Fruit fly (Drosophila melanogaster) whole organism, embryonic: ENCODE results near the gene Oscillin.

Source experiments
- Atf6 ChIP-seq: fragments of 200-800 bp; sonication (Bioruptor generic); IDR thresholded peaks from 2 replicates; pipeline ENCODE4 v1.3.6; 2022; ENCODE audit warnings: missing biosample characterization, missing genetic modification characterization
- Bgb ChIP-seq: fragments of 200-800 bp; sonication (Bioruptor generic); IDR thresholded peaks from 2 replicates; pipeline ENCODE4 v1.3.6; 2022; ENCODE audit warnings: missing biosample characterization, missing genetic modification characterization; ENCODE audit not compliant: partially characterized antibody
- Blimp-1 ChIP-seq: fragments of 200-800 bp; sonication (Bioruptor generic); optimal IDR thresholded peaks from 3 replicates; lab custom pipeline; 2018; ENCODE audit warnings: missing biosample characterization, missing genetic modification characterization, mild to moderate bottlenecking, moderate library complexity, missing genetic modification reagents
- CG10462 ChIP-seq: fragments of 200-800 bp; sonication (Bioruptor generic); optimal IDR thresholded peaks from 2 replicates; lab custom pipeline; 2016; ENCODE audit warnings: missing biosample characterization, missing genetic modification characterization
- CG10959 ChIP-seq: fragments of 200-800 bp; sonication (Bioruptor generic); IDR thresholded peaks from 2 replicates; pipeline ENCODE4 v1.3.6; 2022; ENCODE audit warnings: missing biosample characterization, missing genetic modification characterization
- CG11247 ChIP-seq: fragments of 200-800 bp; sonication (Bioruptor generic); IDR thresholded peaks from 2 replicates; pipeline ENCODE4 v1.3.6; 2022; ENCODE audit warnings: missing biosample characterization, missing genetic modification characterization
- CG12236 ChIP-seq: fragments of 200-800 bp; sonication (Bioruptor generic); optimal IDR thresholded peaks from 2 replicates; lab custom pipeline; 2016; ENCODE audit warnings: missing biosample characterization, missing genetic modification characterization
- CG13123 ChIP-seq: fragments of 200-800 bp; sonication (Bioruptor generic); optimal IDR thresholded peaks from 2 replicates; lab custom pipeline; 2016; ENCODE audit warnings: missing biosample characterization, missing genetic modification characterization
- CG14014 ChIP-seq: fragments of 200-800 bp; sonication (Bioruptor generic); IDR thresholded peaks from 2 replicates; pipeline ENCODE4 v1.3.6; 2022; ENCODE audit warnings: missing biosample characterization, missing genetic modification characterization
- CG15073 ChIP-seq: fragments of 200-800 bp; sonication (Bioruptor generic); optimal IDR thresholded peaks from 2 replicates; lab custom pipeline; 2016; ENCODE audit warnings: missing biosample characterization, missing genetic modification characterization
- CG15269 ChIP-seq: fragments of 200-800 bp; sonication (Bioruptor generic); optimal IDR thresholded peaks from 2 replicates; lab custom pipeline; 2018; ENCODE audit warnings: missing biosample characterization, mild to moderate bottlenecking, missing genetic modification characterization, moderate library complexity
- CG15514 ChIP-seq: fragments of 200-800 bp; sonication (Bioruptor generic); optimal IDR thresholded peaks from 3 replicates; lab custom pipeline; 2017; ENCODE audit warnings: missing biosample characterization, missing genetic modification characterization, mild to moderate bottlenecking, moderate library complexity, missing genetic modification reagents
- CG17361 ChIP-seq: fragments of 200-800 bp; sonication (Bioruptor generic); IDR thresholded peaks from 3 replicates; pipeline ENCODE4 v1.3.6; 2022; ENCODE audit warnings: missing biosample characterization, missing genetic modification characterization
- CG17612 ChIP-seq: fragments of 200-800 bp; sonication (Bioruptor generic); IDR thresholded peaks from 2 replicates; pipeline ENCODE4 v1.3.6; 2022; ENCODE audit warnings: missing biosample characterization, missing genetic modification characterization
- CG17802 ChIP-seq: fragments of 200-800 bp; sonication (Bioruptor generic); optimal IDR thresholded peaks from 2 replicates; lab custom pipeline; 2018; ENCODE audit warnings: missing biosample characterization, mild to moderate bottlenecking, missing genetic modification characterization, moderate library complexity
- CG17829 ChIP-seq: fragments of 200-800 bp; optimal IDR thresholded peaks from 2 replicates; lab custom pipeline; 2019; ENCODE audit warnings: missing biosample characterization, mild to moderate bottlenecking, missing genetic modification characterization, moderate library complexity
- CG30020 ChIP-seq: fragments of 200-800 bp; optimal IDR thresholded peaks from 2 replicates; lab custom pipeline; 2019; ENCODE audit warnings: missing biosample characterization, mild to moderate bottlenecking, missing genetic modification characterization, moderate library complexity
- CG32767 ChIP-seq: fragments of 200-800 bp; sonication (Bioruptor generic); IDR thresholded peaks from 2 replicates; pipeline ENCODE4 v1.3.6; 2022; ENCODE audit warnings: missing biosample characterization, missing genetic modification characterization
- CG4424 ChIP-seq: fragments of 200-800 bp; sonication (Bioruptor generic); optimal IDR thresholded peaks from 3 replicates; lab custom pipeline; 2016; ENCODE audit warnings: missing biosample characterization, missing genetic modification characterization
- CG7839 ChIP-seq: fragments of 200-800 bp; sonication (Bioruptor generic); optimal IDR thresholded peaks from 3 replicates; lab custom pipeline; 2018; ENCODE audit warnings: missing biosample characterization, mild to moderate bottlenecking, missing genetic modification characterization, moderate library complexity
- CoRest ChIP-seq: fragments of 200-800 bp; sonication (Bioruptor generic); optimal IDR thresholded peaks from 3 replicates; lab custom pipeline; 2018; ENCODE audit warnings: missing biosample characterization, mild to moderate bottlenecking, missing genetic modification characterization, moderate library complexity
- D ChIP-seq, 2 experiments: fragments of 200-800 bp in 1 of 2; fragments of >200 bp in 1 of 2; sonication (Bioruptor generic) in 1 of 2; optimal IDR thresholded peaks; 2 replicates in 1 of 2; 3 replicates in 1 of 2; lab custom pipeline; 2017; ENCODE audit warnings: mild to moderate bottlenecking in 1 of 2, missing biosample characterization in 1 of 2, missing genetic modification characterization in 1 of 2, missing genetic modification reagents in 1 of 2
- Dbx ChIP-seq: fragments of 200-800 bp; sonication (Bioruptor generic); IDR thresholded peaks from 3 replicates; pipeline ENCODE4 v1.3.6; 2022; ENCODE audit warnings: missing biosample characterization, missing genetic modification characterization
- Hmr ChIP-seq: fragments of 200-800 bp; sonication (Bioruptor generic); optimal IDR thresholded peaks from 3 replicates; lab custom pipeline; 2017; ENCODE audit warnings: mild to moderate bottlenecking, missing biosample characterization, missing genetic modification reagents, missing genetic modification characterization
- MTF-1 ChIP-seq: fragments of 200-800 bp; sonication (Bioruptor generic); optimal IDR thresholded peaks from 2 replicates; lab custom pipeline; 2018; ENCODE audit warnings: missing biosample characterization, mild to moderate bottlenecking, missing genetic modification characterization, borderline replicate concordance
- Opbp ChIP-seq: fragments of 200-800 bp; sonication (Bioruptor generic); IDR thresholded peaks from 3 replicates; pipeline ENCODE4 v1.3.6; 2022; ENCODE audit warnings: missing biosample characterization, missing genetic modification characterization; ENCODE audit not compliant: partially characterized antibody
- Spps ChIP-seq: fragments of 200-800 bp; sonication (Bioruptor generic); optimal IDR thresholded peaks from 2 replicates; lab custom pipeline; 2018; ENCODE audit warnings: missing biosample characterization, mild to moderate bottlenecking, missing genetic modification characterization
- Sry-β ChIP-seq: fragments of 200-800 bp; sonication (Bioruptor generic); optimal IDR thresholded peaks from 2 replicates; lab custom pipeline; 2018; ENCODE audit warnings: missing biosample characterization, mild to moderate bottlenecking, missing genetic modification characterization, moderate library complexity
- abd-A ChIP-seq: fragments of 200-800 bp; sonication (Bioruptor generic); optimal IDR thresholded peaks from 3 replicates; lab custom pipeline; 2019; ENCODE audit warnings: missing biosample characterization, mild to moderate bottlenecking, missing genetic modification characterization, moderate library complexity
- az2 ChIP-seq: fragments of 200-800 bp; sonication (Bioruptor generic); optimal IDR thresholded peaks from 3 replicates; lab custom pipeline; 2016; ENCODE audit warnings: missing biosample characterization, missing genetic modification characterization
- cg ChIP-seq: fragments of 200-800 bp; sonication (Bioruptor generic); optimal IDR thresholded peaks from 3 replicates; lab custom pipeline; 2019; ENCODE audit warnings: missing biosample characterization, mild to moderate bottlenecking, missing genetic modification characterization, moderate library complexity
- dmrt11E ChIP-seq: fragments of 200-800 bp; sonication (Bioruptor generic); optimal IDR thresholded peaks from 3 replicates; lab custom pipeline; 2018; ENCODE audit warnings: missing biosample characterization, mild to moderate bottlenecking, missing genetic modification characterization, moderate library complexity
- dysf ChIP-seq: fragments of 200-800 bp; sonication (Bioruptor generic); IDR thresholded peaks from 3 replicates; pipeline ENCODE4 v1.3.6; 2022; ENCODE audit warnings: missing biosample characterization, missing genetic modification characterization
- knrl ChIP-seq: fragments of 200-800 bp; sonication (Bioruptor generic); IDR thresholded peaks from 3 replicates; pipeline ENCODE4 v1.3.6; 2022; ENCODE audit warnings: missing biosample characterization, missing genetic modification characterization; ENCODE audit not compliant: partially characterized antibody
- mirr ChIP-seq: fragments of 200-800 bp; sonication (Bioruptor generic); optimal IDR thresholded peaks from 3 replicates; lab custom pipeline; 2018; ENCODE audit warnings: missing biosample characterization, mild to moderate bottlenecking, missing genetic modification characterization
- oc ChIP-seq: fragments of 200-800 bp; sonication (Bioruptor generic); optimal IDR thresholded peaks from 2 replicates; lab custom pipeline; 2018; ENCODE audit warnings: missing biosample characterization, mild to moderate bottlenecking, missing genetic modification characterization, moderate library complexity
- odd ChIP-seq: fragments of 200-800 bp; sonication (Bioruptor generic); optimal IDR thresholded peaks from 2 replicates; lab custom pipeline; 2017; ENCODE audit warnings: missing biosample characterization, mild to moderate bottlenecking, missing genetic modification characterization
- pan ChIP-seq, 4 experiments: fragments of >200 bp in 3 of 4; fragments of 200-800 bp in 1 of 4; sonication (Bioruptor generic) in 1 of 4; optimal IDR thresholded peaks in 3 of 4; IDR thresholded peaks in 1 of 4; 2 replicates each; pipeline versions ENCODE4 v1.3.6 to Lab custom; 2017 to 2022; ENCODE audit warnings: missing biosample characterization in 2 of 4, missing genetic modification characterization in 2 of 4, mixed read lengths in 1 of 4
- schlank ChIP-seq: fragments of 200-800 bp; sonication (Bioruptor generic); optimal IDR thresholded peaks from 2 replicates; lab custom pipeline; 2018; ENCODE audit warnings: missing biosample characterization, mild to moderate bottlenecking, missing genetic modification characterization
- scrt ChIP-seq: fragments of 200-800 bp; sonication (Bioruptor generic); optimal IDR thresholded peaks from 2 replicates; lab custom pipeline; 2018; ENCODE audit warnings: missing biosample characterization, mild to moderate bottlenecking, missing genetic modification characterization, moderate library complexity
- sim ChIP-seq: fragments of 200-800 bp; sonication (Bioruptor generic); IDR thresholded peaks from 2 replicates; pipeline ENCODE4 v1.3.6; 2022; ENCODE audit warnings: missing biosample characterization, missing genetic modification characterization
- slou ChIP-seq: fragments of 200-800 bp; sonication (Bioruptor generic); optimal IDR thresholded peaks from 3 replicates; lab custom pipeline; 2016; ENCODE audit warnings: missing biosample characterization, missing genetic modification characterization
- sqz ChIP-seq: fragments of 200-800 bp; sonication (Bioruptor generic); optimal IDR thresholded peaks from 3 replicates; lab custom pipeline; 2018; ENCODE audit warnings: missing biosample characterization, mild to moderate bottlenecking, missing genetic modification characterization
- stc ChIP-seq: fragments of 200-800 bp; sonication (Bioruptor generic); IDR thresholded peaks from 2 replicates; pipeline ENCODE4 v1.3.6; 2022; ENCODE audit warnings: missing biosample characterization, missing genetic modification characterization
- stwl ChIP-seq: fragments of 200-800 bp; sonication (Bioruptor generic); optimal IDR thresholded peaks from 3 replicates; lab custom pipeline; 2018; ENCODE audit warnings: missing biosample characterization, mild to moderate bottlenecking, missing genetic modification characterization, moderate library complexity
- tna ChIP-seq: fragments of 200-800 bp; sonication (Bioruptor generic); IDR thresholded peaks from 2 replicates; pipeline ENCODE4 v1.3.6; 2022; ENCODE audit warnings: missing biosample characterization, missing genetic modification characterization; ENCODE audit not compliant: partially characterized antibody
- unc-4 ChIP-seq: fragments of 200-800 bp; sonication (Bioruptor generic); IDR thresholded peaks from 2 replicates; pipeline ENCODE4 v1.3.6; 2022; ENCODE audit warnings: missing biosample characterization, missing genetic modification characterization; ENCODE audit not compliant: partially characterized antibody

Gene Oscillin

DNA sequence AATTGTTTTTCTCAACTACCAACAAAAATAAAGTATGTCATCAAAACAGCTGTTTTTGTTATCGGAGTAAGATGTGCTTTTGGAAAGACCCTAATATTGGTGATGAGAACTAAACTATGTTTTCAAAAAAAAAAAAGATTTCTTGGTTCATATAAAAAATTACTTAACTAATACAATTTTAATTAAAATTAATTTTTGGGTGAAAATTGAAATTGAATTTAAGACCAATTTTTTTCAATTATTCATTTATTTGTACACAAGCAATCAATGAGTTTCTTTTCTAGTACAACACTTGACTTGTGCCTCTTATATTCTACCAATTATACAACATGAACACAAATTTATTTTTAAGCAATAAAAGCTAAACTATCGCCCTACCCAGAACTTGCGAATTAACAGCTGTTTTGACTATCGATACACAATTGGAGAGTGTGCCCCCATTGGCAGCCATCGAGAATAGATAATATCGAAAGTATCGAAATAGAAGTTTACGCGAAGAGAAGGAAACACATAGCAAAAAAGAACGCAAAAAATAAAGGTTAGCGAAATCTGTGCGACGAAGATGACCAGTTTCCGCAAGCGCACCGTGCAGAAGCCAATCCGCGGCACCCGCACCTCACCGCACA is 22.9 kb upstream of the Oscillin start, which contains the start of the genes Vps52 and Elp4 (continued):
- TF ChIP-seq CG10959 (GFP tag; lab: Robert Waterston, UW) (no peak), mirr (GFP tag; lab: Kevin White, UChicago) (no peak), cg (GFP tag; lab: Kevin White, UChicago) (no peak), CG15269 (tag; lab: Kevin White, UChicago) (peak; percentile 80), Bgb (GFP tag; lab: Robert Waterston, UW) (peak; percentile 71), slou (GFP tag; lab: Kevin White, UChicago) (peak; percentile 79), Opbp (peak; percentile 83), D (optimal IDR thresholded peaks at IDR 0.05; lab: Kevin White, UChicago) (no peak), D (GFP tag; optimal IDR thresholded peaks at IDR 0.05; lab: Kevin White, UChicago) (peak; percentile 53), sqz (GFP tag; lab: Kevin White, UChicago) (no peak), knrl (peak; percentile 72), Sry-β (GFP tag; lab: Kevin White, UChicago) (peak; percentile 79), schlank (tag; lab: Kevin White, UChicago) (no peak), CG15073 (GFP tag; lab: Kevin White, UChicago) (peak; percentile 19), CG13123 (GFP tag; lab: Kevin White, UChicago) (peak; percentile 53), CoRest (tag; lab: Kevin White, UChicago) (peak; percentile 92), stwl (tag; lab: Kevin White, UChicago) (peak; percentile 36), CG17829 (tag; lab: Kevin White, UChicago) (peak; percentile 80), stc (GFP tag; lab: Robert Waterston, UW) (peak; percentile 57), sim (GFP tag; lab: Robert Waterston, UW) (no peak), dysf (GFP tag; lab: Robert Waterston, UW) (peak; percentile 78), unc-4 (peak; percentile 63), Blimp-1 (peak; percentile 75), oc (tag; lab: Kevin White, UChicago) (peak; percentile 53), CG17802 (tag; lab: Kevin White, UChicago) (peak; percentile 41), CG30020 (peak; percentile 82), odd (GFP tag; lab: Kevin White, UChicago) (no peak), CG11247 (GFP tag; lab: Robert Waterston, UW) (peak; percentile 65), Dbx (GFP tag; lab: Robert Waterston, UW) (peak; percentile 70; the same call in 2 of the 3 replicates), pan (optimal IDR thresholded peaks at IDR 0.05; lab: Kevin White, UChicago) (no peak), pan (GFP tag; optimal IDR thresholded peaks at IDR 0.05 in 1 of 2, IDR thresholded peaks at IDR 0.05 in 1 of 2) (peak in 1 of 2 experiments; percentile 76), Hmr (GFP tag; lab: Kevin White, UChicago) (no peak), CG14014 (GFP tag; lab: Robert Waterston, UW) (peak; percentile 82), Atf6 (peak; percentile 75), Spps (peak; percentile 50), abd-A (tag; lab: Kevin White, UChicago) (no peak), CG15514 (GFP tag; lab: Kevin White, UChicago) (peak; percentile 39), CG7839 (tag; lab: Kevin White, UChicago) (peak; percentile 84), tna (GFP tag; lab: Robert Waterston, UW) (peak; percentile 64), CG4424 (GFP tag; lab: Kevin White, UChicago) (peak; percentile 77), az2 (GFP tag; lab: Kevin White, UChicago) (peak; percentile 77), scrt (GFP tag; lab: Kevin White, UChicago) (no peak), CG17361 (GFP tag; lab: Robert Waterston, UW) (peak; percentile 93), CG17612 (GFP tag; lab: Robert Waterston, UW) (0 out of 2 replicates have a peak, but pooled peaks have one; percentile 42), CG32767 (GFP tag; lab: Robert Waterston, UW) (peak; percentile 65; the same call in 1 of the 2 replicates), dmrt11E (tag; lab: Kevin White, UChicago) (peak; percentile 78), CG10462 (peak; percentile 8), CG12236 (GFP tag; lab: Kevin White, UChicago) (no peak), MTF-1 (GFP tag; lab: Kevin White, UChicago) (no peak)
